Fruit fly (Drosophila melanogaster) whole organism, embryonic: ENCODE results near the gene Ube3a.

ENCODE experiments used
- Antp ChIP-seq: fragments of 200-800 bp; sonication (Bioruptor generic); optimal IDR thresholded peaks from 3 replicates; lab custom pipeline; 2016; ENCODE audit warnings: missing biosample characterization, missing genetic modification characterization
- CG4707 ChIP-seq: fragments of 200-800 bp; sonication (Bioruptor generic); optimal IDR thresholded peaks from 2 replicates; lab custom pipeline; 2018; ENCODE audit warnings: missing biosample characterization, mild to moderate bottlenecking, missing genetic modification characterization, moderate library complexity
- usp ChIP-seq: fragments of >200 bp; optimal IDR thresholded peaks from 2 replicates; lab custom pipeline; 2017; ENCODE audit warnings: missing biosample characterization, missing genetic modification characterization

DNA sequence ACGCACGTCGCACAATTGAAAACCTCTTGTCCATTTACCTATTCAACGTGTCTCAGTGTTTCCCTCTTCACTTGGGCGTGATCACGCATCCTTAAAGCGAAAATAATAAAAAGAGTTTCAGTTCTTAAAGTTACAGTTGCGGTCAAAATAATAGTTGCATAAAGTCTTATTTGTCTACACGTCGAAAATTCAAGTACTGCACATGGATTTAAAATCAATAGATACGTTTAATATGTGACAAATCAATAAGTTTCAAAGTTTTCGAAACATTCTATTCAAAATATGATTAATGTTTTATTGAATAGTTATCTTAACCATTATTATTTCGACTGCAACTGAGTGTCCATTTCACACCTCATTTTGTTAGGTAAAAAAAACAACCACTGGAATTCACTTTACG is 5.8 kb upstream of the Ube3a start:
- TF ChIP-seq usp (GFP tag; lab: Kevin White, UChicago) (no peak), Antp (no peak), CG4707 (GFP tag; lab: Kevin White, UChicago) (no peak)
